Fruit fly (Drosophila melanogaster) whole organism, embryonic: Measurements from ENCODE around the gene Cortactin.
A peak's percentile ranks its signal among the peaks of the same experiment; 100 is the strongest.

Experiments used
- Blimp-1 ChIP-seq: fragments of 200-800 bp; sonication (Bioruptor generic); optimal IDR thresholded peaks from 3 replicates; lab custom pipeline; 2018; ENCODE audit warnings: missing biosample characterization, missing genetic modification characterization, mild to moderate bottlenecking, moderate library complexity, missing genetic modification reagents
- Bteb2 ChIP-seq: fragments of 200-800 bp; sonication (Bioruptor generic); optimal IDR thresholded peaks from 2 replicates; lab custom pipeline; 2016; ENCODE audit warnings: missing biosample characterization, missing genetic modification characterization
- CG10267 ChIP-seq: fragments of 200-800 bp; sonication (Bioruptor generic); optimal IDR thresholded peaks from 2 replicates; lab custom pipeline; 2018; ENCODE audit warnings: missing biosample characterization, mild to moderate bottlenecking, missing genetic modification characterization, moderate library complexity
- CG10543 ChIP-seq: fragments of 200-800 bp; sonication (Bioruptor generic); optimal IDR thresholded peaks from 3 replicates; lab custom pipeline; 2017; ENCODE audit warnings: missing biosample characterization, mild to moderate bottlenecking, missing genetic modification characterization, moderate library complexity
- CG10654 ChIP-seq: fragments of 200-800 bp; sonication (Bioruptor generic); optimal IDR thresholded peaks from 2 replicates; lab custom pipeline; 2016; ENCODE audit warnings: missing biosample characterization, missing genetic modification characterization
- CG11695 ChIP-seq: fragments of 200-800 bp; sonication (Bioruptor generic); IDR thresholded peaks from 3 replicates; pipeline ENCODE4 v1.3.6; 2022; ENCODE audit warnings: missing biosample characterization, missing genetic modification characterization
- CG12219 ChIP-seq: fragments of 200-800 bp; sonication (Bioruptor generic); optimal IDR thresholded peaks from 3 replicates; lab custom pipeline; 2018; ENCODE audit warnings: missing biosample characterization, mild to moderate bottlenecking, missing genetic modification characterization
- CG12299 ChIP-seq: fragments of 200-800 bp; sonication (Bioruptor generic); optimal IDR thresholded peaks from 2 replicates; lab custom pipeline; 2018; ENCODE audit warnings: missing biosample characterization, mild to moderate bottlenecking, missing genetic modification characterization
- CG13775 ChIP-seq: fragments of 200-800 bp; sonication (Bioruptor generic); optimal IDR thresholded peaks from 3 replicates; lab custom pipeline; 2017; ENCODE audit warnings: missing biosample characterization, mild to moderate bottlenecking, missing genetic modification characterization
- CG16815 ChIP-seq: fragments of 200-800 bp; sonication (Bioruptor generic); optimal IDR thresholded peaks from 3 replicates; lab custom pipeline; 2017; ENCODE audit warnings: missing biosample characterization, mild to moderate bottlenecking, missing genetic modification characterization
- CG18011 ChIP-seq: fragments of 200-800 bp; sonication (Bioruptor generic); optimal IDR thresholded peaks from 2 replicates; lab custom pipeline; 2017; ENCODE audit warnings: missing biosample characterization, missing genetic modification characterization, mild to moderate bottlenecking, moderate library complexity, missing genotype
- CG2120 ChIP-seq: fragments of 200-800 bp; sonication (Bioruptor generic); optimal IDR thresholded peaks from 3 replicates; lab custom pipeline; 2016; ENCODE audit warnings: missing biosample characterization, missing genetic modification characterization
- CG2129 ChIP-seq: fragments of 200-800 bp; sonication (Bioruptor generic); IDR thresholded peaks from 2 replicates; pipeline ENCODE4 v1.3.6; 2022; ENCODE audit warnings: missing biosample characterization, missing genetic modification characterization; ENCODE audit not compliant: partially characterized antibody
- CG30403 ChIP-seq: fragments of 200-800 bp; sonication (Bioruptor generic); optimal IDR thresholded peaks from 3 replicates; lab custom pipeline; 2016; ENCODE audit warnings: missing biosample characterization, missing genetic modification characterization
- CG3407 ChIP-seq: fragments of 200-800 bp; sonication (Bioruptor generic); optimal IDR thresholded peaks from 2 replicates; lab custom pipeline; 2018; ENCODE audit warnings: missing biosample characterization, mild to moderate bottlenecking, missing genetic modification characterization
- CG5180 ChIP-seq: fragments of 200-800 bp; sonication (Bioruptor generic); optimal IDR thresholded peaks from 3 replicates; lab custom pipeline; 2017; ENCODE audit warnings: missing biosample characterization, missing genetic modification characterization, mild to moderate bottlenecking, moderate library complexity, missing genetic modification reagents
- CG7745 ChIP-seq: fragments of 200-800 bp; sonication (Bioruptor generic); optimal IDR thresholded peaks from 2 replicates; lab custom pipeline; 2018; ENCODE audit warnings: missing biosample characterization, mild to moderate bottlenecking, missing genetic modification characterization, moderate library complexity
- CG8089 ChIP-seq: fragments of 200-800 bp; sonication (Bioruptor generic); optimal IDR thresholded peaks from 3 replicates; lab custom pipeline; 2016; ENCODE audit warnings: missing biosample characterization, missing genetic modification characterization
- CG8924 ChIP-seq: fragments of 200-800 bp; optimal IDR thresholded peaks from 3 replicates; lab custom pipeline; 2019; ENCODE audit warnings: missing biosample characterization, mild to moderate bottlenecking, missing genetic modification characterization, moderate library complexity
- CG9876 ChIP-seq: fragments of 200-800 bp; sonication (Bioruptor generic); optimal IDR thresholded peaks from 2 replicates; lab custom pipeline; 2016; ENCODE audit warnings: missing biosample characterization, missing genetic modification characterization
- Camta ChIP-seq: fragments of 200-800 bp; sonication (Bioruptor generic); optimal IDR thresholded peaks from 2 replicates; lab custom pipeline; 2016; ENCODE audit warnings: missing biosample characterization, missing genetic modification characterization
- D ChIP-seq, 2 experiments: fragments of 200-800 bp in 1 of 2; fragments of >200 bp in 1 of 2; sonication (Bioruptor generic) in 1 of 2; optimal IDR thresholded peaks; 2 replicates in 1 of 2; 3 replicates in 1 of 2; lab custom pipeline; 2017; ENCODE audit warnings: mild to moderate bottlenecking in 1 of 2, missing biosample characterization in 1 of 2, missing genetic modification characterization in 1 of 2, missing genetic modification reagents in 1 of 2
- E2f2 ChIP-seq: fragments of 200-800 bp; sonication (Bioruptor generic); IDR thresholded peaks from 2 replicates; pipeline ENCODE4 v1.3.6; 2022; ENCODE audit warnings: missing biosample characterization, missing genetic modification characterization
- HHEX ChIP-seq: fragments of 200-800 bp; sonication (Bioruptor generic); optimal IDR thresholded peaks from 3 replicates; lab custom pipeline; 2017; ENCODE audit warnings: missing biosample characterization, mild to moderate bottlenecking, missing genetic modification characterization, missing genetic modification reagents
- Jarid2 ChIP-seq: fragments of 200-800 bp; sonication (Bioruptor generic); optimal IDR thresholded peaks from 3 replicates; lab custom pipeline; 2017; ENCODE audit warnings: mild to moderate bottlenecking, missing biosample characterization, missing genetic modification reagents, missing genetic modification characterization
- Med ChIP-seq: fragments of 200-800 bp; sonication (Bioruptor generic); peaks from one replicate; lab custom pipeline; 2016; ENCODE audit warnings: missing biosample characterization, missing genetic modification characterization, mild to moderate bottlenecking, inconsistent platforms, moderate library complexity
- NFAT ChIP-seq: fragments of 200-800 bp; sonication (Bioruptor generic); IDR thresholded peaks from 2 replicates; pipeline ENCODE4 v1.3.6; 2022; ENCODE audit warnings: missing biosample characterization, missing genetic modification characterization
- Optix ChIP-seq: fragments of 200-800 bp; sonication (Bioruptor generic); IDR thresholded peaks from 3 replicates; pipeline ENCODE4 v1.3.6; 2022; ENCODE audit warnings: missing biosample characterization, missing genetic modification characterization
- Pdp1 ChIP-seq, 2 experiments: fragments of 200-800 bp; sonication (Bioruptor generic); optimal IDR thresholded peaks; 3 replicates each; lab custom pipeline; 2016; ENCODE audit warnings: missing biosample characterization in 2 of 2, missing genetic modification characterization in 2 of 2, mild to moderate bottlenecking in 1 of 2, moderate library complexity in 1 of 2
- Side ChIP-seq: fragments of 200-800 bp; sonication (Bioruptor generic); optimal IDR thresholded peaks from 2 replicates; lab custom pipeline; 2016; ENCODE audit warnings: missing biosample characterization, missing genetic modification characterization
- Sox100B ChIP-seq: fragments of 200-800 bp; sonication (Bioruptor generic); optimal IDR thresholded peaks from 3 replicates; lab custom pipeline; 2018; ENCODE audit warnings: missing biosample characterization, mild to moderate bottlenecking, missing genetic modification characterization
- Xrp1 ChIP-seq: fragments of 200-800 bp; sonication (Bioruptor generic); IDR thresholded peaks from 2 replicates; pipeline ENCODE4 v1.3.6; 2022; ENCODE audit warnings: missing biosample characterization, missing genetic modification characterization
- ase ChIP-seq: fragments of 200-800 bp; sonication (Bioruptor generic); IDR thresholded peaks from 3 replicates; pipeline ENCODE4 v1.3.6; 2022; ENCODE audit warnings: missing biosample characterization, missing genetic modification characterization
- btn ChIP-seq: fragments of 200-800 bp; sonication (Bioruptor generic); optimal IDR thresholded peaks from 2 replicates; lab custom pipeline; 2016; ENCODE audit warnings: missing biosample characterization, missing genetic modification characterization
- chm ChIP-seq: fragments of 200-800 bp; sonication (Bioruptor generic); IDR thresholded peaks from 2 replicates; pipeline ENCODE4 v1.3.6; 2022; ENCODE audit warnings: missing biosample characterization, missing genetic modification characterization
- da ChIP-seq: fragments of 200-800 bp; sonication (Bioruptor generic); optimal IDR thresholded peaks from 2 replicates; lab custom pipeline; 2016; ENCODE audit warnings: missing biosample characterization, missing genetic modification characterization
- exex ChIP-seq: fragments of 200-800 bp; sonication (Bioruptor generic); optimal IDR thresholded peaks from 4 replicates; lab custom pipeline; 2018; ENCODE audit warnings: missing biosample characterization, mild to moderate bottlenecking, missing genetic modification characterization, moderate library complexity
- eyg ChIP-seq: fragments of 200-800 bp; sonication (Bioruptor generic); optimal IDR thresholded peaks from 3 replicates; lab custom pipeline; 2016; ENCODE audit warnings: missing biosample characterization, missing genetic modification characterization
- gce ChIP-seq: fragments of 200-800 bp; sonication (Bioruptor generic); IDR thresholded peaks from 3 replicates; pipeline ENCODE4 v1.3.6; 2022; ENCODE audit warnings: missing biosample characterization, missing genetic modification characterization
- inv ChIP-seq: fragments of 200-800 bp; sonication (Bioruptor generic); IDR thresholded peaks from 2 replicates; pipeline ENCODE4 v1.3.6; 2022; ENCODE audit warnings: missing biosample characterization, missing genetic modification characterization; ENCODE audit not compliant: partially characterized antibody
- kah ChIP-seq: fragments of 200-800 bp; sonication (Bioruptor generic); optimal IDR thresholded peaks from 2 replicates; lab custom pipeline; 2018; ENCODE audit warnings: missing biosample characterization, mild to moderate bottlenecking, missing genetic modification characterization
- lab ChIP-seq: fragments of 200-800 bp; sonication (Bioruptor generic); optimal IDR thresholded peaks from 3 replicates; lab custom pipeline; 2017; ENCODE audit warnings: missing biosample characterization, missing genetic modification characterization, mild to moderate bottlenecking, moderate library complexity, missing genetic modification reagents
- p53 ChIP-seq: fragments of 200-800 bp; sonication (Bioruptor generic); optimal IDR thresholded peaks from 2 replicates; lab custom pipeline; 2016; ENCODE audit warnings: missing biosample characterization, missing genetic modification characterization
- pita ChIP-seq: fragments of 200-800 bp; sonication (Bioruptor generic); optimal IDR thresholded peaks from 2 replicates; lab custom pipeline; 2017; ENCODE audit warnings: missing biosample characterization, mild to moderate bottlenecking, missing genetic modification characterization
- sima ChIP-seq: fragments of 200-800 bp; sonication (Bioruptor generic); optimal IDR thresholded peaks from 2 replicates; lab custom pipeline; 2016; ENCODE audit warnings: missing biosample characterization, missing genetic modification characterization
- stwl ChIP-seq: fragments of 200-800 bp; sonication (Bioruptor generic); optimal IDR thresholded peaks from 3 replicates; lab custom pipeline; 2018; ENCODE audit warnings: missing biosample characterization, mild to moderate bottlenecking, missing genetic modification characterization, moderate library complexity
- tup ChIP-seq: fragments of 200-800 bp; sonication (Bioruptor generic); optimal IDR thresholded peaks from 2 replicates; lab custom pipeline; 2016; ENCODE audit warnings: missing biosample characterization, mild to moderate bottlenecking, missing genetic modification characterization, moderate library complexity
- usp ChIP-seq: fragments of >200 bp; optimal IDR thresholded peaks from 2 replicates; lab custom pipeline; 2017; ENCODE audit warnings: missing biosample characterization, missing genetic modification characterization
- zfh2 ChIP-seq: fragments of 200-800 bp; sonication (Bioruptor generic); optimal IDR thresholded peaks from 2 replicates; lab custom pipeline; 2016; ENCODE audit warnings: missing biosample characterization, missing genetic modification characterization

Gene Cortactin

DNA sequence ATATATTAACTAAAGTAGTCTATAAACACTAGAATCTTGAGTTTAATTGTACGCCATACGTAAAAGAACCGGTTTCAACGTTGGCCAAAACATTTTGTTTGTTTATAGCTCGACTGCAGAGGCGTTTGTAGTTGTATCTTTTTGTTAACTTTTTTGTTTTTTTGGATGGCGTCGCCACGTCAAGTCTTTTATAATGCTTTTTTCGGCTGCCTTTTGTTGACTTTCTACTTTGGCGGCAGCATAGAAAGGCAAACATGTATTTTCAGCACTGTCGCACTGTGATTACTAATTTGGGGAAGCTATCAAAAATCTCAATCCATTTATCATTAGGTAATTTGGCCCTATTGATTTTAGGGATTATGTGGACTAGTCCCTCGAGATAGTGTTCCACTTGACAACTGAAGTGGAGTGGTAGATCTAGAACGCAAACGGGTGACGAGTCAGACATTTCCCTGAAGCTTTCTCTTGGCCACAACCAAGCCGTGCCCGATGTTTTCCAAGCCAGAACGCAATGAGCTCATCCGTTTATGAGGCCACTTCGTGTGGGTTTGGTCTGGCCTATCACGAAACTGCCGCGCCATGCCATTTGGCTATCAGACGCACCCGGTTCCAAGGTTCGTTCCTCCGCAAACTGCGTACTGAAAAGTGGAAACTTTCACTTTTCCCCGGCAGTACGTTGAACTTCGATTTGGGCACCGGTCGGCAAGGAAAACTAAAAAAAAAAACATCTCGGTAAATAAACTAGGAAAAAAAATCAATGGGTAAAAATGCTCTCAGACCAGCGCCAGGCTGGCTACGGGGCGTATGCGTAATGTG lies 2.4 kb upstream of the Cortactin start:
- TF ChIP-seq Pdp1 (GFP tag; optimal IDR thresholded peaks at IDR 0.05; lab: Kevin White, UChicago), result no peak
- TF ChIP-seq zfh2, result no peak
- TF ChIP-seq CG12219 (GFP tag; lab: Kevin White, UChicago), result no peak
- peak; percentile 33 for TF ChIP-seq CG8924 (tag; lab: Kevin White, UChicago)
- TF ChIP-seq gce (GFP tag; lab: Robert Waterston, UW), result no peak
- peak; percentile 93 for TF ChIP-seq Blimp-1 (GFP tag; lab: Kevin White, UChicago)
- no peak for TF ChIP-seq NFAT (GFP tag; lab: Robert Waterston, UW)
- no peak for TF ChIP-seq da (GFP tag; lab: Kevin White, UChicago)
- TF ChIP-seq CG7745 (tag; lab: Kevin White, UChicago), result no peak
- TF ChIP-seq kah (GFP tag; lab: Kevin White, UChicago), result no peak
- 0 out of 2 replicates have a peak, but pooled peaks have one; percentile 28 for TF ChIP-seq E2f2
- no peak for TF ChIP-seq HHEX (GFP tag; lab: Kevin White, UChicago)
- TF ChIP-seq Xrp1 (GFP tag; lab: Robert Waterston, UW), result no peak
- TF ChIP-seq lab (GFP tag; lab: Kevin White, UChicago), result peak; percentile 53
- no peak for TF ChIP-seq CG11695
- TF ChIP-seq inv (GFP tag; lab: Robert Waterston, UW), result no peak
- peak; percentile 8 for TF ChIP-seq exex (tag; lab: Kevin White, UChicago)
- no peak for TF ChIP-seq stwl (tag; lab: Kevin White, UChicago)
- no peak for TF ChIP-seq CG3407 (GFP tag; lab: Kevin White, UChicago)
- no peak for TF ChIP-seq chm (GFP tag; lab: Robert Waterston, UW)
- TF ChIP-seq tup (GFP tag; lab: Kevin White, UChicago), result no peak
- TF ChIP-seq CG2120, result no peak
- TF ChIP-seq CG9876, result no peak
- TF ChIP-seq ase, result no peak
- no peak for TF ChIP-seq CG8089 (GFP tag; lab: Kevin White, UChicago)
- no peak for TF ChIP-seq Side
- no peak for TF ChIP-seq pita (GFP tag; lab: Kevin White, UChicago)
- no peak for TF ChIP-seq CG10654 (GFP tag; lab: Kevin White, UChicago)
- TF ChIP-seq CG12299 (tag; lab: Kevin White, UChicago), result no peak
- TF ChIP-seq CG10267 (tag; lab: Kevin White, UChicago), result no peak
- TF ChIP-seq Jarid2 (GFP tag; lab: Kevin White, UChicago), result no peak
- no peak for TF ChIP-seq usp (GFP tag; lab: Kevin White, UChicago)
- no peak for TF ChIP-seq btn (GFP tag; lab: Kevin White, UChicago)
- no peak for TF ChIP-seq CG5180 (GFP tag; lab: Kevin White, UChicago)
- TF ChIP-seq Sox100B (GFP tag; lab: Kevin White, UChicago), result no peak
- no peak for TF ChIP-seq CG30403
- no peak for TF ChIP-seq CG2129 (GFP tag; lab: Robert Waterston, UW)
- no peak for TF ChIP-seq sima (GFP tag; lab: Kevin White, UChicago)
- TF ChIP-seq CG18011 (GFP tag; lab: Kevin White, UChicago), result no peak
- peak; percentile 55 for TF ChIP-seq Med (GFP tag; lab: Kevin White, UChicago)
- no peak for TF ChIP-seq Optix (GFP tag; lab: Robert Waterston, UW)
- no peak for TF ChIP-seq Camta
- no peak for TF ChIP-seq eyg (GFP tag; lab: Kevin White, UChicago)
- TF ChIP-seq p53, result no peak
- TF ChIP-seq D (optimal IDR thresholded peaks at IDR 0.05; lab: Kevin White, UChicago), result no peak
- no peak for TF ChIP-seq D (GFP tag; optimal IDR thresholded peaks at IDR 0.05; lab: Kevin White, UChicago)
- peak; percentile 41 for TF ChIP-seq CG10543
- no peak for TF ChIP-seq Bteb2 (GFP tag; lab: Kevin White, UChicago)
- no peak for TF ChIP-seq CG13775
- no peak for TF ChIP-seq CG16815 (GFP tag; lab: Kevin White, UChicago)
